Fruit fly (Drosophila melanogaster) whole organism, wandering third instar larva: ENCODE data around the gene Vps13D.

Experiments
- Abd-B ChIP-seq: fragments of >200 bp; optimal IDR thresholded peaks from 2 replicates; lab custom pipeline; 2017; ENCODE audit warnings: missing biosample characterization, missing genetic modification characterization
- CG32264 ChIP-seq: fragments of 200-800 bp; sonication (Bioruptor generic); optimal IDR thresholded peaks from 2 replicates; lab custom pipeline; 2016; ENCODE audit warnings: missing biosample characterization, missing genetic modification characterization
- CG9705 ChIP-seq: fragments of 200-800 bp; sonication (Bioruptor generic); optimal IDR thresholded peaks from 2 replicates; lab custom pipeline; 2018; ENCODE audit warnings: missing biosample characterization, mild to moderate bottlenecking, missing genetic modification characterization
- CrebA ChIP-seq: fragments of 200-800 bp; sonication (Bioruptor generic); optimal IDR thresholded peaks from 2 replicates; lab custom pipeline; 2016; ENCODE audit warnings: missing biosample characterization, mild to moderate bottlenecking, missing genetic modification characterization, borderline replicate concordance
- Dfd ChIP-seq: fragments of >200 bp; optimal IDR thresholded peaks from 2 replicates; lab custom pipeline; 2017; ENCODE audit warnings: missing biosample characterization, missing genetic modification characterization
- Dif ChIP-seq: fragments of 200-275, 200-300 bp; sonication (Bioruptor generic); optimal IDR thresholded peaks from 2 replicates; lab custom pipeline; 2018; ENCODE audit warnings: missing biosample characterization, missing genetic modification characterization; ENCODE audit not compliant: partially characterized antibody
- GATAd ChIP-seq: sonication (Bioruptor generic); optimal IDR thresholded peaks from 2 replicates; lab custom pipeline; 2016; ENCODE audit warnings: missing biosample characterization, missing genetic modification characterization
- HLH106 ChIP-seq: fragments of 200-800 bp; optimal IDR thresholded peaks from 3 replicates; lab custom pipeline; 2019; ENCODE audit warnings: missing biosample characterization, mild to moderate bottlenecking, missing genetic modification characterization, moderate library complexity
- Hnf4 ChIP-seq: fragments of 200-800 bp; sonication (Bioruptor generic); optimal IDR thresholded peaks from 2 replicates; lab custom pipeline; 2016; ENCODE audit warnings: missing biosample characterization, mild to moderate bottlenecking, missing genetic modification characterization
- Hr78 ChIP-seq: fragments of >200 bp; optimal IDR thresholded peaks from 2 replicates; lab custom pipeline; 2017; ENCODE audit warnings: missing biosample characterization, missing genetic modification characterization
- Hr83 ChIP-seq: fragments of 200-300 bp; sonication (Bioruptor generic); optimal IDR thresholded peaks from 2 replicates; lab custom pipeline; 2016; ENCODE audit warnings: missing biosample characterization, mild to moderate bottlenecking, missing genetic modification characterization, moderate library complexity; ENCODE audit not compliant: poor library complexity, severe bottlenecking
- Jra ChIP-seq: sonication (Bioruptor generic); optimal IDR thresholded peaks from 2 replicates; lab custom pipeline; 2016; ENCODE audit warnings: missing biosample characterization, missing genetic modification characterization
- Mio ChIP-seq: sonication (Bioruptor generic); optimal IDR thresholded peaks from 2 replicates; lab custom pipeline; 2016; ENCODE audit warnings: missing biosample characterization, missing genetic modification characterization
- Myc ChIP-seq: fragments of >200 bp; optimal IDR thresholded peaks from 2 replicates; lab custom pipeline; 2017
- N ChIP-seq: fragments of >200 bp; optimal IDR thresholded peaks from 2 replicates; lab custom pipeline; 2018; ENCODE audit warnings: missing biosample characterization, missing external identifiers, missing genetic modification characterization
- OdsH ChIP-seq: fragments of 200-800 bp; sonication (Bioruptor generic); optimal IDR thresholded peaks from 2 replicates; lab custom pipeline; 2016; ENCODE audit warnings: missing biosample characterization, mild to moderate bottlenecking, missing genetic modification characterization
- Rel ChIP-seq, 2 experiments: fragments of 200-800 bp; sonication (Bioruptor generic) in 1 of 2; optimal IDR thresholded peaks; 2 replicates in 1 of 2; 3 replicates in 1 of 2; lab custom pipeline; 2016 to 2019; ENCODE audit warnings: mild to moderate bottlenecking in 2 of 2, missing biosample characterization in 2 of 2, missing genetic modification characterization in 2 of 2, moderate library complexity in 1 of 2
- Sp1 ChIP-seq: fragments of 200-800 bp; sonication (Bioruptor generic); optimal IDR thresholded peaks from 3 replicates; lab custom pipeline; 2019; ENCODE audit warnings: missing biosample characterization, mild to moderate bottlenecking, missing genetic modification characterization, moderate library complexity
- Vsx2 ChIP-seq: fragments of 200-300, 225-300 bp; sonication (Bioruptor generic); optimal IDR thresholded peaks from 2 replicates; lab custom pipeline; 2018; ENCODE audit warnings: missing biosample characterization, missing genetic modification characterization; ENCODE audit not compliant: partially characterized antibody
- br ChIP-seq: fragments of 200-800 bp; sonication (Bioruptor generic); optimal IDR thresholded peaks from 2 replicates; lab custom pipeline; 2016; ENCODE audit warnings: missing biosample characterization, missing genetic modification characterization
- brk ChIP-seq: fragments of 200-800 bp; sonication (Bioruptor generic); optimal IDR thresholded peaks from 2 replicates; lab custom pipeline; 2016; ENCODE audit warnings: missing biosample characterization, mild to moderate bottlenecking, missing genetic modification characterization
- dl ChIP-seq, 2 experiments: fragments of 175-275, 200-275 bp in 1 of 2; fragments of 200-275 bp in 1 of 2; sonication (Bioruptor generic); optimal IDR thresholded peaks; lab custom pipeline; 2018; ENCODE audit warnings: mild to moderate bottlenecking in 2 of 2, missing biosample characterization in 2 of 2, missing genetic modification characterization in 2 of 2, moderate library complexity in 2 of 2; ENCODE audit not compliant: partially characterized antibody in 2 of 2, insufficient read depth in 1 of 2
- dmrt93B ChIP-seq: fragments of 200-800 bp; sonication (Bioruptor generic); optimal IDR thresholded peaks from 2 replicates; lab custom pipeline; 2018; ENCODE audit warnings: missing biosample characterization, mild to moderate bottlenecking, missing genetic modification characterization
- dsf ChIP-seq: sonication (Bioruptor generic); optimal IDR thresholded peaks from 2 replicates; lab custom pipeline; 2016; ENCODE audit warnings: missing biosample characterization, missing genetic modification characterization, borderline replicate concordance
- foxo ChIP-seq, 2 experiments: fragments of 200-800 bp; sonication (Bioruptor generic); optimal IDR thresholded peaks; 2 replicates in 1 of 2; 3 replicates in 1 of 2; lab custom pipeline; 2016 to 2017; ENCODE audit warnings: missing biosample characterization in 2 of 2, missing genetic modification characterization in 2 of 2
- fru ChIP-seq: fragments of 200-800 bp; sonication (Bioruptor generic); optimal IDR thresholded peaks from 3 replicates; lab custom pipeline; 2016; ENCODE audit warnings: missing biosample characterization, mild to moderate bottlenecking, missing genetic modification characterization
- h ChIP-seq: fragments of 200-800 bp; sonication (Bioruptor generic); optimal IDR thresholded peaks from 3 replicates; lab custom pipeline; 2016; ENCODE audit warnings: missing biosample characterization, mild to moderate bottlenecking, missing genetic modification characterization
- jim ChIP-seq: fragments of 175-275, 200-325 bp; sonication (Bioruptor generic); optimal IDR thresholded peaks from 2 replicates; lab custom pipeline; 2016; ENCODE audit warnings: missing biosample characterization, mild to moderate bottlenecking, missing genetic modification characterization
- lola ChIP-seq: fragments of >200 bp; optimal IDR thresholded peaks from 2 replicates; lab custom pipeline; 2017; ENCODE audit warnings: missing biosample characterization, missing genetic modification characterization
- pan ChIP-seq: fragments of >200 bp; optimal IDR thresholded peaks from 2 replicates; lab custom pipeline; 2017
- rgr ChIP-seq: fragments of 200-800 bp; sonication (Bioruptor generic); optimal IDR thresholded peaks from 3 replicates; lab custom pipeline; 2016; ENCODE audit warnings: missing biosample characterization, mild to moderate bottlenecking, missing genetic modification characterization
- sage ChIP-seq: fragments of 200-800 bp; sonication (Bioruptor generic); optimal IDR thresholded peaks from 2 replicates; lab custom pipeline; 2016; ENCODE audit warnings: missing biosample characterization, mild to moderate bottlenecking, missing genetic modification characterization
- tai ChIP-seq: sonication (Bioruptor generic); optimal IDR thresholded peaks from 2 replicates; lab custom pipeline; 2016; ENCODE audit warnings: missing biosample characterization, missing genetic modification characterization
- usp ChIP-seq: fragments of >200 bp; optimal IDR thresholded peaks from 2 replicates; lab custom pipeline; 2017; ENCODE audit warnings: missing biosample characterization, missing genetic modification characterization
- woc ChIP-seq: sonication (Bioruptor generic); optimal IDR thresholded peaks from 2 replicates; lab custom pipeline; 2016; ENCODE audit warnings: missing biosample characterization, mild to moderate bottlenecking, missing genetic modification characterization

The Vps13D gene

dm6 chr3L:12772740-12773686, 18.2 kb downstream of the Vps13D start, which contains the start of gene Hip1:
Gene Hip1, minus strand, starts transcription at chr3L:12773573.
- TF ChIP-seq woc (no peak), Hr83 (GFP tag; lab: Kevin White, UChicago) (peak; percentile 80), tai (GFP tag; lab: Kevin White, UChicago) (peak; percentile 55), Jra (GFP tag; lab: Kevin White, UChicago) (peak; percentile 42)

- TF ChIP-seq GATAd (GFP tag; lab: Kevin White, UChicago) (no peak), brk (GFP tag; lab: Kevin White, UChicago) (no peak), woc (no peak), Hr78 (no peak)
Measured at dm6 chr3L:12778616-12779015, 23.8 kb downstream of the Vps13D start, which contains the start of gene CG32106. Gene CG32106, minus strand, starts transcription at chr3L:12778716.

- TF ChIP-seq Abd-B (GFP tag; lab: Kevin White, UChicago): no peak
Measured at dm6 chr3L:12780997-12781396, 26.1 kb downstream of the Vps13D start, which contains the start of the genes CG10969 and CG17666. Gene CG10969, minus strand, starts transcription at chr3L:12781097. Gene CG17666, plus strand, starts transcription at chr3L:12781325.

- TF ChIP-seq CrebA (GFP tag; lab: Kevin White, UChicago) (peak; percentile 59), Rel (GFP tag; optimal IDR thresholded peaks at IDR 0.05; lab: Kevin White, UChicago) (peak; percentile 49), Rel (tag; optimal IDR thresholded peaks at IDR 0.05; lab: Kevin White, UChicago) (no peak), dl (GFP tag; optimal IDR thresholded peaks at IDR 0.05; lab: Kevin White, UChicago; ENCODE audit: insufficient read depth in 1 of 2, partially characterized antibody in 2 of 2) (peak; percentile 21 to 34), Hnf4 (GFP tag; lab: Kevin White, UChicago) (peak; percentile 25), Abd-B (GFP tag; lab: Kevin White, UChicago) (no peak), Dif (GFP tag; lab: Kevin White, UChicago) (peak; percentile 84), brk (GFP tag; lab: Kevin White, UChicago) (no peak), N (no peak), Hr78 (no peak), sage (peak; percentile 67), h (GFP tag; lab: Kevin White, UChicago) (peak; percentile 14), rgr (no peak), lola (GFP tag; lab: Kevin White, UChicago) (no peak), CG32264 (GFP tag; lab: Kevin White, UChicago) (no peak)
Measured at dm6 chr3L:12789875-12790373, 35.1 kb downstream of the Vps13D start, which contains the start of gene CG42709. Gene CG42709, plus strand, starts transcription at chr3L:12790192.

dm6 chr3L:12790783-12791678, 36.2 kb downstream of the Vps13D start:
- TF ChIP-seq Dif (GFP tag; lab: Kevin White, UChicago) (peak; percentile 88), dsf (GFP tag; lab: Kevin White, UChicago) (no peak), Jra (GFP tag; lab: Kevin White, UChicago) (no peak), usp (GFP tag; lab: Kevin White, UChicago) (no peak), Sp1 (no peak), Rel (GFP tag; optimal IDR thresholded peaks at IDR 0.05; lab: Kevin White, UChicago) (no peak), Rel (tag; optimal IDR thresholded peaks at IDR 0.05; lab: Kevin White, UChicago) (no peak), Dfd (GFP tag; lab: Kevin White, UChicago) (no peak), br (GFP tag; lab: Kevin White, UChicago) (no peak), Hnf4 (GFP tag; lab: Kevin White, UChicago) (no peak), jim (GFP tag; lab: Kevin White, UChicago) (no peak), Hr83 (GFP tag; lab: Kevin White, UChicago) (peak; percentile 71), Mio (GFP tag; lab: Kevin White, UChicago) (no peak), CG9705 (GFP tag; lab: Kevin White, UChicago) (no peak), dmrt93B (GFP tag; lab: Kevin White, UChicago) (no peak), h (GFP tag; lab: Kevin White, UChicago) (no peak), Hr78 (no peak), HLH106 (tag; lab: Kevin White, UChicago) (no peak), N (no peak), fru (GFP tag; lab: Kevin White, UChicago) (no peak), pan (lab: Kevin White, UChicago) (no peak), OdsH (no peak), woc (no peak), Myc (lab: Kevin White, UChicago) (no peak), tai (GFP tag; lab: Kevin White, UChicago) (no peak), GATAd (GFP tag; lab: Kevin White, UChicago) (no peak), foxo (GFP tag; optimal IDR thresholded peaks at IDR 0.05; lab: Kevin White, UChicago) (peak in 1 of 2 experiments; percentile 64), Vsx2 (GFP tag; lab: Kevin White, UChicago) (no peak)
